Fruit fly (Drosophila melanogaster): Measurements from ENCODE around the gene Eph.

The Eph gene

DNA sequence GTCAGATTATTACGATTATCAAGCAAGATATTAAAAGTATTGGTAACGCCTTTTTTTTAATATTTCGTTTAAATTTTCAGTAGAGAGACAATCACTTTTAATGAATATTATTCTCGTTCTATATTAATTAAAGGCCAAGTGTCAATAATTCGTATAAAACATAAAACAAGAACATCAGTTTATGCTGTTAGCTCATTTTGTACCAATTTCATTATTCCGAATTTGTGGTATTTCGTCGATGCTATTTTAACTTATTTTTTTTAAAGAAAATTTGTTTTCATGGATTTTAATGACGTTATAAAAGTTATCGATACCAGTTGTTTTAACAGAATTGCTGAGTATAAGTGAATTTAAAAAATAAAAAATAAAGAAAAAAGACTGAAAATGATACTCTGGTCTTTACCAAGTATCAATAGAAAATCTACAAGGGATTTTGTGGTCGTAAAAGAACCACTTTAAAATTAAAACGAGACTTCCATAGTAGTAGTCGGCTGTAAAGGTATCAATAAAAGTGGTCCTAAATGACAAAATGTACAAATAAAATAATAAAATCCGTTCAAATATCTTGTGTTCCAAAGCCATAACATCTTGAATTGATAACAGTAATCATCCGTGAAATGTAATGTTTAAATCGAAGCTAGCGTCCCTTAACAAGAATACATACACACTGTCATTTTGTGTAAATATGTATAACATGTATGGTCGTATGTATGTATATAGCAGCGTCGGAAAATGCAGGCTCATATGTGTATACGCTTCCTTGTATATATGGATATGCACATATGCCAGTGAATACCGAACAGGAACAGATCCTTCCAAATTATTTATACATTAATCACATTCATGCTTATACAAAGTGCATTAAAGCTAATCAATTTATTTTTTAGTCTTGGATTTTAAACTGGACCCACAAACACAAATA lies at the start of gene Eph (continued):
- TF ChIP-seq CG1792 (GFP tag; optimal IDR thresholded peaks at IDR 0.05) = no peak
- no peak for TF ChIP-seq ken (GFP tag; IDR thresholded peaks at IDR 0.05)
- TF ChIP-seq CG14710 (tag; optimal IDR thresholded peaks at IDR 0.05) = peak; percentile 50
- TF ChIP-seq CG10431 (GFP tag; optimal IDR thresholded peaks at IDR 0.05) = peak; percentile 88
- TF ChIP-seq Eip74EF (GFP tag; optimal IDR thresholded peaks at IDR 0.05) = no peak

DNA sequence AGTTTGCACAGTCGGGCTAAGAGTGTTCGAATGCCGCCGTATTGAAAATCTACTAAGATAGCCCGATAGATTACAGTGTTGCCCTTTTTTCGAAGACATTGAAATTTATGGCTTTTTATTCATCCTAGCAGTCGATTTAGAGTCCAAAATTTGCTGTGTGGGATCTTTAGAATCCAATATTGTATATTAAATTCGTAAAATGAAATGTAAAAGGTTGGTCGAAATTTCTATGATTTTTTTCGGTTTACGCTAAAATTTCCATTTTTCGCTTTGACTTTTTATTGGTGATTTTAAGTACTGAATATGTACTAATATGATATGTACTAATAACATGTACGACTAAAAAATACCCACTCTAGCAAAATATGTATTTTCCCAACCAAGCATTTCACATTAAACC lies 43.2 kb upstream of the Eph start:
- TF ChIP-seq CG7745 (tag; optimal IDR thresholded peaks at IDR 0.05) (no peak), E2f1 (GFP tag; IDR thresholded peaks at IDR 0.05) (no peak), CG10654 (GFP tag; optimal IDR thresholded peaks at IDR 0.05) (no peak), CG11398 (GFP tag; optimal IDR thresholded peaks at IDR 0.05) (no peak), sens (GFP tag) (peak; percentile 9), CG31388 (GFP tag; optimal IDR thresholded peaks at IDR 0.05) (no peak), CG2712 (tag; optimal IDR thresholded peaks at IDR 0.05) (no peak), CG12155 (GFP tag; optimal IDR thresholded peaks at IDR 0.05) (no peak)

- peak; percentile 13 for TF ChIP-seq CG12659 (GFP tag; optimal IDR thresholded peaks at IDR 0.05)
- TF ChIP-seq Elba2 (GFP tag; optimal IDR thresholded peaks at IDR 0.05) = peak; percentile 76
- peak; percentile 94 for TF ChIP-seq CG1603 (tag; optimal IDR thresholded peaks at IDR 0.05)
- no peak for TF ChIP-seq Chrac-16 (GFP tag; optimal IDR thresholded peaks at IDR 0.05)
- TF ChIP-seq Dfd (GFP tag; optimal IDR thresholded peaks at IDR 0.05) = peak in 1 of 2 experiments; percentile 89
- TF ChIP-seq CG15696 (tag; optimal IDR thresholded peaks at IDR 0.05) = peak; percentile 3
- TF ChIP-seq gfzf (GFP tag; optimal IDR thresholded peaks at IDR 0.05) = peak; percentile 26
- TF ChIP-seq Eip74EF (GFP tag; optimal IDR thresholded peaks at IDR 0.05) = peak in 1 of 2 experiments; percentile 77
- no peak for TF ChIP-seq Kr (GFP tag; optimal IDR thresholded peaks at IDR 0.05)
- peak; percentile 45 for TF ChIP-seq pzg (GFP tag; optimal IDR thresholded peaks at IDR 0.05)
- peak; percentile 15 for TF ChIP-seq CG3995 (GFP tag; optimal IDR thresholded peaks at IDR 0.05)
- TF ChIP-seq trem (tag; optimal IDR thresholded peaks at IDR 0.05) = peak; percentile 38
- peak; percentile 98 for TF ChIP-seq CG30020 (tag; optimal IDR thresholded peaks at IDR 0.05)
- no peak for TF ChIP-seq CG12769 (tag; optimal IDR thresholded peaks at IDR 0.05)
- peak; percentile 72 for TF ChIP-seq CG11723 (GFP tag; optimal IDR thresholded peaks at IDR 0.05)
- no peak for TF ChIP-seq ranshi (GFP tag; IDR thresholded peaks at IDR 0.05)
- peak; percentile 6 for TF ChIP-seq Usf (GFP tag; optimal IDR thresholded peaks at IDR 0.05)
- peak in 1 of 2 experiments; percentile 42 for TF ChIP-seq Hr78 (GFP tag; optimal IDR thresholded peaks at IDR 0.05)
- peak in 1 of 2 experiments; percentile 86 for TF ChIP-seq insv (GFP tag; optimal IDR thresholded peaks at IDR 0.05)
- TF ChIP-seq Pdp1 (GFP tag; optimal IDR thresholded peaks at IDR 0.05) = peak in 1 of 2 experiments; percentile 95
- peak; percentile 1 for TF ChIP-seq ind (GFP tag; optimal IDR thresholded peaks at IDR 0.05)
- no peak for TF ChIP-seq ase (GFP tag; IDR thresholded peaks at IDR 0.05)
- peak; percentile 37 for TF ChIP-seq YL-1 (GFP tag; optimal IDR thresholded peaks at IDR 0.05)
- no peak for TF ChIP-seq CG8281 (tag; optimal IDR thresholded peaks at IDR 0.05)
- no peak for TF ChIP-seq Optix (GFP tag; IDR thresholded peaks at IDR 0.05)
- no peak for TF ChIP-seq bab2 (GFP tag; optimal IDR thresholded peaks at IDR 0.05)
- TF ChIP-seq ssp (GFP tag; IDR thresholded peaks at IDR 0.05) = peak; percentile 99
- no peak for TF ChIP-seq CG8290 (GFP tag; optimal IDR thresholded peaks at IDR 0.05)
- peak in 1 of 2 experiments; percentile 26 for TF ChIP-seq CG8290 (tag; optimal IDR thresholded peaks at IDR 0.05)
- peak; percentile 47 for TF ChIP-seq dmrt11E (tag; optimal IDR thresholded peaks at IDR 0.05)
- TF ChIP-seq CG2116 (GFP tag; optimal IDR thresholded peaks at IDR 0.05) = peak; percentile 22
- TF ChIP-seq CG17829 (tag; optimal IDR thresholded peaks at IDR 0.05) = no peak
Measured at dm6 chr4:570404-571302, 39.8 kb upstream of the Eph start.
